Worm (Caenorhabditis elegans): ENCODE measurements around the gene kars-1.

The kars-1 gene

DNA sequence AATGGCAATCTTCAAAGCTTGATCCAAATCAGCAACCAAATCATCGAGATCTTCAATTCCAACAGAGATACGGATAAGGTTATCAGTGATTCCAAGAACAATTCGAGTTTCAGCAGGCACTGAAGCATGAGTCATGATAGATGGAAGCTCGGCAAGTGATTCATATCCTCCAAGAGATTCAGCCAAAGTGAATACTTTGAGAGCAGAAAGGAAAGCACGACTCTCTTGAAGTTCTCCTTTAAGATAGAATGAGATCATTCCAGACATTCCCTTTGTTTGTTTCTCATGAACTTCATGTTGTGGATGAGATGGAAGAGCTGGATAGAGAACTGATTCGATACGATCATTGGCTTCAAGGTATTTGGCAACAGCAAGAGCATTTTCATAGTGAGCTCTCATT, 15.9 kb downstream of the kars-1 start:
- TF ChIP-seq ztf-11 (tag; optimal IDR thresholded peaks at IDR 0.05) (no peak), nhr-237 (tag; optimal IDR thresholded peaks at IDR 0.05) (no peak), mep-1 (tag; optimal IDR thresholded peaks at IDR 0.05) (no peak), pha-4 (tag; optimal IDR thresholded peaks at IDR 0.05) (no peak), ceh-83 (GFP tag; optimal IDR thresholded peaks at IDR 0.05) (no peak), bed-3 (GFP tag; optimal IDR thresholded peaks at IDR 0.05) (no peak), sptf-1 (tag; optimal IDR thresholded peaks at IDR 0.05) (no peak), unc-120 (tag; optimal IDR thresholded peaks at IDR 0.05; ENCODE audit: poor library complexity, severe bottlenecking) (no peak), blmp-1 (tag; optimal IDR thresholded peaks at IDR 0.05) (no peak), hlh-1 (tag; optimal IDR thresholded peaks at IDR 0.05) (no peak), mls-2 (tag; optimal IDR thresholded peaks at IDR 0.05) (no peak), flh-1 (GFP tag; optimal IDR thresholded peaks at IDR 0.05) (no peak), lsy-2 (tag; optimal IDR thresholded peaks at IDR 0.05) (no peak), snpc-4 (tag; optimal IDR thresholded peaks at IDR 0.05) (no peak), mab-5 (tag; optimal IDR thresholded peaks at IDR 0.05) (no peak), nhr-28 (tag; optimal IDR thresholded peaks at IDR 0.05) (no peak), ceh-43 (GFP tag; optimal IDR thresholded peaks at IDR 0.05) (no peak), nhr-76 (tag; optimal IDR thresholded peaks at IDR 0.05) (no peak), lin-13 (tag; optimal IDR thresholded peaks at IDR 0.05) (no peak)

DNA sequence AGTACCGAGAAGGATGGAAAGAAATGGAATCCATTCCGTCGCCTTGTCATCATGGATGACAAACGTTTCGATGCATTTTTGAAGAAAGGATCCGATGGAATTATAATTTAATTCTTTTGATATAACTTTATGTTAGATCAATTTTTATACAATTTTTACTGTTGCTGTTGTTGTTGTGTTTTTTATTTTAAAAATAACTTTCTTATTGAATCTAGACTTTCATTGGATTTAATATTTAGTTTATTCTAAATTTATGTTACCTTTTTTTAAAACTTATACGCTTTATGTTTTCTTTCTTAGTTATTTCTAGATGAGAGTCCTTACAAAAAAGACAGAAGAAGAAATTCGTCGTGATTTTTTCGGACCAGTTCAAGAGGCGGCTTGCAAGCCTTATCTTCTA, 17.2 kb downstream of the kars-1 start, which contains the start of gene ZK1127.3:
TSS of gene ZK1127.3 (plus strand) at position 301 of the 400 bp plus-strand sequence.
- TF ChIP-seq nhr-76 (tag; optimal IDR thresholded peaks at IDR 0.05), result no peak
- no peak for TF ChIP-seq mep-1 (tag; optimal IDR thresholded peaks at IDR 0.05)
- no peak for TF ChIP-seq bed-3 (GFP tag; optimal IDR thresholded peaks at IDR 0.05)
- no peak for TF ChIP-seq tbx-8 (GFP tag; optimal IDR thresholded peaks at IDR 0.05)
- TF ChIP-seq zip-8 (tag; optimal IDR thresholded peaks at IDR 0.05), result no peak
- no peak for TF ChIP-seq elt-3 (tag; optimal IDR thresholded peaks at IDR 0.05)
- no peak for TF ChIP-seq blmp-1 (tag; optimal IDR thresholded peaks at IDR 0.05)
- TF ChIP-seq snpc-4 (tag; optimal IDR thresholded peaks at IDR 0.05), result no peak

- no peak for TF ChIP-seq tbx-8 (GFP tag; optimal IDR thresholded peaks at IDR 0.05)
- no peak for TF ChIP-seq sptf-1 (tag; optimal IDR thresholded peaks at IDR 0.05)
- TF ChIP-seq nhr-237 (tag; optimal IDR thresholded peaks at IDR 0.05), result no peak
- TF ChIP-seq hlh-1 (tag; optimal IDR thresholded peaks at IDR 0.05), result no peak
- TF ChIP-seq cnd-1 (tag; optimal IDR thresholded peaks at IDR 0.05), result no peak
- no peak for TF ChIP-seq nhr-28 (tag; optimal IDR thresholded peaks at IDR 0.05)
- TF ChIP-seq ces-1 (GFP tag; optimal IDR thresholded peaks at IDR 0.05), result no peak
- TF ChIP-seq flh-1 (GFP tag; optimal IDR thresholded peaks at IDR 0.05), result no peak
- no peak for TF ChIP-seq drap-1 (GFP tag; optimal IDR thresholded peaks at IDR 0.05)
- TF ChIP-seq nhr-76 (tag; optimal IDR thresholded peaks at IDR 0.05), result no peak
- TF ChIP-seq ceh-43 (GFP tag; optimal IDR thresholded peaks at IDR 0.05), result no peak
- TF ChIP-seq ztf-11 (tag; optimal IDR thresholded peaks at IDR 0.05), result no peak
- TF ChIP-seq lin-32 (GFP tag; optimal IDR thresholded peaks at IDR 0.05), result no peak
- no peak for TF ChIP-seq nhr-12 (tag; optimal IDR thresholded peaks at IDR 0.05)
Measured at ce11 chrII:7053649-7054048, 18.6 kb downstream of the kars-1 start, which contains the start of gene ZK1127.4. Gene ZK1127.4 (plus strand): TSS chrII:7053949.

- no peak for TF ChIP-seq hlh-1 (tag; optimal IDR thresholded peaks at IDR 0.05)
- no peak for TF ChIP-seq ham-2 (GFP tag; optimal IDR thresholded peaks at IDR 0.05)
- no peak for TF ChIP-seq drap-1 (GFP tag; optimal IDR thresholded peaks at IDR 0.05)
- no peak for TF ChIP-seq sptf-1 (tag; optimal IDR thresholded peaks at IDR 0.05)
- no peak for TF ChIP-seq ceh-39 (tag; optimal IDR thresholded peaks at IDR 0.05)
- no peak for TF ChIP-seq elt-1 (tag; optimal IDR thresholded peaks at IDR 0.05; ENCODE audit: borderline replicate concordance, insufficient read depth)
- no peak for TF ChIP-seq unc-62 (GFP tag; optimal IDR thresholded peaks at IDR 0.05)
- no peak for TF ChIP-seq nhr-2 (tag; optimal IDR thresholded peaks at IDR 0.05)
- no peak for TF ChIP-seq bed-3 (GFP tag; optimal IDR thresholded peaks at IDR 0.05)
- TF ChIP-seq snpc-4 (tag; optimal IDR thresholded peaks at IDR 0.05), result no peak
- TF ChIP-seq blmp-1 (tag; optimal IDR thresholded peaks at IDR 0.05), result no peak
- no peak for TF ChIP-seq nhr-28 (tag; optimal IDR thresholded peaks at IDR 0.05)
- no peak for TF ChIP-seq ceh-43 (GFP tag; optimal IDR thresholded peaks at IDR 0.05)
- TF ChIP-seq nhr-237 (tag; optimal IDR thresholded peaks at IDR 0.05), result no peak
- no peak for TF ChIP-seq pha-4 (tag; optimal IDR thresholded peaks at IDR 0.05)
Measured at ce11 chrII:7053001-7053400, 19.2 kb downstream of the kars-1 start, which contains the start of gene ZK1127.13. Gene ZK1127.13 (plus strand): TSS chrII:7053301.

- no peak for TF ChIP-seq lin-32 (GFP tag; optimal IDR thresholded peaks at IDR 0.05)
- TF ChIP-seq drap-1 (GFP tag; optimal IDR thresholded peaks at IDR 0.05), result no peak
- no peak for TF ChIP-seq cnd-1 (tag; optimal IDR thresholded peaks at IDR 0.05)
- TF ChIP-seq mls-2 (tag; optimal IDR thresholded peaks at IDR 0.05), result no peak
- TF ChIP-seq nhr-237 (tag; optimal IDR thresholded peaks at IDR 0.05), result no peak
- no peak for TF ChIP-seq pha-4 (tag; optimal IDR thresholded peaks at IDR 0.05)
- TF ChIP-seq elt-3 (tag; optimal IDR thresholded peaks at IDR 0.05), result no peak
- no peak for TF ChIP-seq unc-120 (tag; optimal IDR thresholded peaks at IDR 0.05; ENCODE audit: poor library complexity, severe bottlenecking)
- no peak for TF ChIP-seq nhr-12 (tag; optimal IDR thresholded peaks at IDR 0.05)
- TF ChIP-seq elt-1 (tag; optimal IDR thresholded peaks at IDR 0.05; ENCODE audit: borderline replicate concordance, insufficient read depth), result no peak
- no peak for TF ChIP-seq snpc-4 (tag; optimal IDR thresholded peaks at IDR 0.05)
- no peak for TF ChIP-seq unc-39 (tag; optimal IDR thresholded peaks at IDR 0.05)
- TF ChIP-seq nhr-28 (tag; optimal IDR thresholded peaks at IDR 0.05), result no peak
Measured at ce11 chrII:7051778-7052177, 20.4 kb downstream of the kars-1 start, which contains the start of gene ZK1127.12. Gene ZK1127.12 (plus strand): TSS chrII:7052078.
